Worm (Caenorhabditis elegans) whole organism, L3 larva: ENCODE data around the gene R08A2.9.

ENCODE experiments used
- ama-1 ChIP-seq: fragments of 150-350 bp; optimal IDR thresholded peaks from 2 replicates; lab custom pipeline; 2018
- nhr-25 ChIP-seq: sonication (generic microtip); optimal IDR thresholded peaks from 2 replicates; lab custom pipeline; 2017; ENCODE audit warnings: missing biosample characterization, missing genetic modification characterization
- nhr-28 ChIP-seq: fragments of 150-350 bp; optimal IDR thresholded peaks from 2 replicates; lab custom pipeline; 2014; ENCODE audit warnings: missing biosample characterization, missing genetic modification characterization
- pha-4 ChIP-seq: fragments of 150-350 bp; optimal IDR thresholded peaks from 2 replicates; lab custom pipeline; 2014; ENCODE audit warnings: missing biosample characterization, missing genetic modification reagents, missing genetic modification characterization

DNA sequence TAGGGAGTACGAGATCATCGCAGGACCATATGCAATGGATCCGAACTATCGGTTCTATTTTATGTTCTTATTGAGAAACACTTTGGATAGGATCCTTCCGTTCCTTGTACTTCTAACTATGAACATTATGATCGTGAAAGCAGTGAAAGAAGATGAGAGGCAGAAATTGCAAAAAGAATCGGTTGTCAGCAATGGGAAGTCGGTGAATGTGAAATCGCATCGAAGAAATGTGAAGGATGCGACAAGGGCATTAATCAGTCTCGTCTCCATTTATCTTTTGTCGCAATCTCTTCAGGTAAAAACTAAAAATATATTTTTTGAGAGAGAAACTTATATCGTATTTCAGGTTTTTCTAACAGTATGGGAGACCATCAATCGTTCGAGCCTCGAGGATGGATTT is 25.2 kb upstream of the R08A2.9 start:
- TF ChIP-seq ama-1 (lab: Kevin White, UChicago) (no peak), nhr-25 (tag; lab: Kevin White, UChicago) (no peak), pha-4 (tag; lab: Kevin White, UChicago) (no peak), nhr-28 (no peak)
